Worm (Caenorhabditis elegans): ENCODE results near the gene Y52E8A.2.

- TF ChIP-seq Y79H2A.3 (GFP tag; conservative IDR thresholded peaks at IDR 0.05) (no peak), ceh-27 (GFP tag; optimal IDR thresholded peaks at IDR 0.05) (no peak), chd-7 (tag; optimal IDR thresholded peaks at IDR 0.05) (no peak)
Observed at ce11 chrII:4294189-4294588, 26.4 kb upstream of the Y52E8A.2 start.

Data from whole organism, young adult.